Fruit fly (Drosophila melanogaster) whole organism, embryonic: ENCODE measurements around the gene CG10970.

Source experiments
- Abd-B ChIP-seq: fragments of 200-800 bp; sonication (Bioruptor generic); optimal IDR thresholded peaks from 2 replicates; lab custom pipeline; 2018; ENCODE audit warnings: missing biosample characterization, mild to moderate bottlenecking, missing genetic modification characterization, moderate library complexity
- Bdp1 ChIP-seq: fragments of 200-800 bp; sonication (Bioruptor generic); optimal IDR thresholded peaks from 3 replicates; lab custom pipeline; 2016; ENCODE audit warnings: missing biosample characterization, missing genetic modification characterization
- CG10321 ChIP-seq: fragments of 200-800 bp; sonication (Bioruptor generic); IDR thresholded peaks from 2 replicates; pipeline ENCODE4 v1.3.6; 2022; ENCODE audit warnings: missing biosample characterization, missing genetic modification characterization
- CG10979 ChIP-seq: fragments of 200-800 bp; sonication (Bioruptor generic); optimal IDR thresholded peaks from 2 replicates; lab custom pipeline; 2018; ENCODE audit warnings: missing biosample characterization, mild to moderate bottlenecking, missing genetic modification characterization, moderate library complexity
- CG11456 ChIP-seq: fragments of 200-800 bp; sonication (Bioruptor generic); IDR thresholded peaks from 3 replicates; pipeline ENCODE4 v1.3.6; 2022; ENCODE audit warnings: missing biosample characterization, missing genetic modification characterization
- CG11696 ChIP-seq: fragments of 200-800 bp; sonication (Bioruptor generic); IDR thresholded peaks from 2 replicates; pipeline ENCODE4 v1.3.6; 2022; ENCODE audit warnings: missing biosample characterization, missing genetic modification characterization
- CG12391 ChIP-seq: fragments of 200-800 bp; sonication (Bioruptor generic); optimal IDR thresholded peaks from 3 replicates; lab custom pipeline; 2018; ENCODE audit warnings: missing biosample characterization, mild to moderate bottlenecking, missing genetic modification characterization, moderate library complexity
- CG14667 ChIP-seq: fragments of 200-800 bp; sonication (Bioruptor generic); IDR thresholded peaks from 2 replicates; pipeline ENCODE4 v1.3.6; 2022; ENCODE audit warnings: missing biosample characterization, missing genetic modification characterization
- CG17385 ChIP-seq: fragments of 200-800 bp; sonication (Bioruptor generic); optimal IDR thresholded peaks from 3 replicates; lab custom pipeline; 2018; ENCODE audit warnings: missing biosample characterization, mild to moderate bottlenecking, missing genetic modification characterization
- CG2129 ChIP-seq: fragments of 200-800 bp; sonication (Bioruptor generic); IDR thresholded peaks from 2 replicates; pipeline ENCODE4 v1.3.6; 2022; ENCODE audit warnings: missing biosample characterization, missing genetic modification characterization; ENCODE audit not compliant: partially characterized antibody
- CG2678 ChIP-seq: fragments of 200-800 bp; sonication (Bioruptor generic); optimal IDR thresholded peaks from 3 replicates; lab custom pipeline; 2019; ENCODE audit warnings: missing biosample characterization, mild to moderate bottlenecking, missing genetic modification characterization, moderate library complexity
- CG33557 ChIP-seq: fragments of 200-800 bp; sonication (Bioruptor generic); optimal IDR thresholded peaks from 2 replicates; lab custom pipeline; 2019; ENCODE audit warnings: missing biosample characterization, mild to moderate bottlenecking, missing genetic modification characterization, moderate library complexity
- CG4707 ChIP-seq: fragments of 200-800 bp; sonication (Bioruptor generic); optimal IDR thresholded peaks from 2 replicates; lab custom pipeline; 2018; ENCODE audit warnings: missing biosample characterization, mild to moderate bottlenecking, missing genetic modification characterization, moderate library complexity
- CG6791 ChIP-seq: fragments of 200-800 bp; sonication (Bioruptor generic); IDR thresholded peaks from 3 replicates; pipeline ENCODE4 v1.3.6; 2022; ENCODE audit warnings: missing biosample characterization, missing genetic modification characterization; ENCODE audit not compliant: partially characterized antibody
- CG7839 ChIP-seq: fragments of 200-800 bp; sonication (Bioruptor generic); optimal IDR thresholded peaks from 3 replicates; lab custom pipeline; 2018; ENCODE audit warnings: missing biosample characterization, mild to moderate bottlenecking, missing genetic modification characterization, moderate library complexity
- CG8089 ChIP-seq: fragments of 200-800 bp; sonication (Bioruptor generic); optimal IDR thresholded peaks from 3 replicates; lab custom pipeline; 2016; ENCODE audit warnings: missing biosample characterization, missing genetic modification characterization
- Camta ChIP-seq: fragments of 200-800 bp; sonication (Bioruptor generic); optimal IDR thresholded peaks from 2 replicates; lab custom pipeline; 2016; ENCODE audit warnings: missing biosample characterization, missing genetic modification characterization
- CrebB ChIP-seq: fragments of 200-800 bp; sonication (Bioruptor generic); optimal IDR thresholded peaks from 3 replicates; lab custom pipeline; 2018; ENCODE audit warnings: missing biosample characterization, mild to moderate bottlenecking, missing genetic modification characterization
- D ChIP-seq, 2 experiments: fragments of 200-800 bp in 1 of 2; fragments of >200 bp in 1 of 2; sonication (Bioruptor generic) in 1 of 2; optimal IDR thresholded peaks; 2 replicates in 1 of 2; 3 replicates in 1 of 2; lab custom pipeline; 2017; ENCODE audit warnings: mild to moderate bottlenecking in 1 of 2, missing biosample characterization in 1 of 2, missing genetic modification characterization in 1 of 2, missing genetic modification reagents in 1 of 2
- Eip74EF ChIP-seq, 2 experiments: fragments of 200-800 bp in 1 of 2; fragments of >200 bp in 1 of 2; sonication (Bioruptor generic) in 1 of 2; optimal IDR thresholded peaks; 2 replicates each; lab custom pipeline; 2017 to 2019; ENCODE audit warnings: missing biosample characterization in 2 of 2, missing genetic modification characterization in 2 of 2, mild to moderate bottlenecking in 1 of 2, moderate library complexity in 1 of 2
- Ets97D ChIP-seq: fragments of 200-800 bp; sonication (Bioruptor generic); optimal IDR thresholded peaks from 3 replicates; lab custom pipeline; 2016; ENCODE audit warnings: missing biosample characterization, missing genetic modification characterization
- HLH54F ChIP-seq: fragments of 200-800 bp; sonication (Bioruptor generic); optimal IDR thresholded peaks from 3 replicates; lab custom pipeline; 2016; ENCODE audit warnings: missing biosample characterization, missing genetic modification characterization
- MESR4 ChIP-seq: fragments of 200-800 bp; sonication (Bioruptor generic); optimal IDR thresholded peaks from 2 replicates; lab custom pipeline; 2018; ENCODE audit warnings: missing biosample characterization, mild to moderate bottlenecking, missing genetic modification characterization, moderate library complexity
- Med ChIP-seq: fragments of 200-800 bp; sonication (Bioruptor generic); peaks from one replicate; lab custom pipeline; 2016; ENCODE audit warnings: missing biosample characterization, missing genetic modification characterization, mild to moderate bottlenecking, inconsistent platforms, moderate library complexity
- Poxn ChIP-seq: fragments of 200-800 bp; sonication (Bioruptor generic); IDR thresholded peaks from 2 replicates; pipeline ENCODE4 v1.3.6; 2022; ENCODE audit warnings: missing biosample characterization, missing genetic modification characterization
- Spps ChIP-seq: fragments of 200-800 bp; sonication (Bioruptor generic); optimal IDR thresholded peaks from 2 replicates; lab custom pipeline; 2018; ENCODE audit warnings: missing biosample characterization, mild to moderate bottlenecking, missing genetic modification characterization
- Tbp ChIP-seq: fragments of >200 bp; optimal IDR thresholded peaks from 2 replicates; lab custom pipeline; 2018; ENCODE audit warnings: missing biosample characterization, missing genetic modification characterization
- bbx ChIP-seq: fragments of 200-800 bp; sonication (Bioruptor generic); IDR thresholded peaks from 2 replicates; pipeline ENCODE4 v1.3.6; 2022; ENCODE audit warnings: missing biosample characterization, missing genetic modification characterization; ENCODE audit not compliant: partially characterized antibody
- caup ChIP-seq: fragments of 200-800 bp; sonication (Bioruptor generic); optimal IDR thresholded peaks from 3 replicates; lab custom pipeline; 2017; ENCODE audit warnings: missing biosample characterization, mild to moderate bottlenecking, missing genetic modification characterization, moderate library complexity; ENCODE audit not compliant: severe bottlenecking
- crp ChIP-seq, 2 experiments: fragments of 200-800 bp; sonication (Bioruptor generic); optimal IDR thresholded peaks; 2 replicates in 1 of 2; 3 replicates in 1 of 2; lab custom pipeline; 2017; ENCODE audit warnings: missing biosample characterization in 2 of 2, missing genetic modification characterization in 2 of 2, mild to moderate bottlenecking in 1 of 2, moderate library complexity in 1 of 2
- cwo ChIP-seq: fragments of 200-800 bp; sonication (Bioruptor generic); optimal IDR thresholded peaks from 3 replicates; lab custom pipeline; 2017; ENCODE audit warnings: missing biosample characterization, missing genetic modification characterization, mild to moderate bottlenecking, moderate library complexity, missing genetic modification reagents
- ewg ChIP-seq: fragments of 200-800 bp; sonication (Bioruptor generic); optimal IDR thresholded peaks from 3 replicates; lab custom pipeline; 2017; ENCODE audit warnings: mild to moderate bottlenecking, missing biosample characterization, missing genetic modification reagents, missing genetic modification characterization
- eyg ChIP-seq: fragments of 200-800 bp; sonication (Bioruptor generic); optimal IDR thresholded peaks from 3 replicates; lab custom pipeline; 2016; ENCODE audit warnings: missing biosample characterization, missing genetic modification characterization
- fd102C ChIP-seq: fragments of 200-800 bp; sonication (Bioruptor generic); optimal IDR thresholded peaks from 2 replicates; lab custom pipeline; 2018; ENCODE audit warnings: missing biosample characterization, mild to moderate bottlenecking, missing genetic modification characterization, moderate library complexity
- ftz-f1 ChIP-seq: fragments of 200-800 bp; sonication (Bioruptor generic); optimal IDR thresholded peaks from 2 replicates; lab custom pipeline; 2016; ENCODE audit warnings: missing biosample characterization, missing genetic modification characterization
- gfzf ChIP-seq: fragments of 200-800 bp; sonication (Bioruptor generic); optimal IDR thresholded peaks from 2 replicates; lab custom pipeline; 2016; ENCODE audit warnings: missing biosample characterization, mild to moderate bottlenecking, missing genetic modification characterization, moderate library complexity
- klu ChIP-seq: fragments of 200-800 bp; sonication (Bioruptor generic); IDR thresholded peaks from 2 replicates; pipeline ENCODE4 v1.3.6; 2022; ENCODE audit warnings: missing biosample characterization, missing genetic modification characterization
- oc ChIP-seq: fragments of 200-800 bp; sonication (Bioruptor generic); optimal IDR thresholded peaks from 2 replicates; lab custom pipeline; 2018; ENCODE audit warnings: missing biosample characterization, mild to moderate bottlenecking, missing genetic modification characterization, moderate library complexity
- pho ChIP-seq: fragments of 200-800 bp; sonication (Bioruptor generic); optimal IDR thresholded peaks from 2 replicates; lab custom pipeline; 2016; ENCODE audit warnings: missing biosample characterization, missing genetic modification characterization
- run ChIP-seq: fragments of 200-800 bp; sonication (Bioruptor generic); optimal IDR thresholded peaks from 3 replicates; lab custom pipeline; 2018; ENCODE audit warnings: missing biosample characterization, mild to moderate bottlenecking, missing genetic modification characterization
- sd ChIP-seq: fragments of 200-800 bp; sonication (Bioruptor generic); optimal IDR thresholded peaks from 3 replicates; lab custom pipeline; 2018; ENCODE audit warnings: missing biosample characterization, mild to moderate bottlenecking, missing genetic modification characterization, moderate library complexity
- sr ChIP-seq: fragments of 200-800 bp; sonication (Bioruptor generic); IDR thresholded peaks from 3 replicates; pipeline ENCODE4 v1.3.6; 2022; ENCODE audit warnings: missing biosample characterization, missing genetic modification characterization
- stwl ChIP-seq: fragments of 200-800 bp; sonication (Bioruptor generic); optimal IDR thresholded peaks from 3 replicates; lab custom pipeline; 2018; ENCODE audit warnings: missing biosample characterization, mild to moderate bottlenecking, missing genetic modification characterization, moderate library complexity
- tll ChIP-seq, 2 experiments: fragments of 200-800 bp in 1 of 2; fragments of >200 bp in 1 of 2; sonication (Bioruptor generic) in 1 of 2; optimal IDR thresholded peaks; 2 replicates each; lab custom pipeline; 2017 to 2019; ENCODE audit warnings: missing biosample characterization in 2 of 2, missing genetic modification characterization in 2 of 2, mild to moderate bottlenecking in 1 of 2, moderate library complexity in 1 of 2
- toy ChIP-seq: fragments of 200-800 bp; sonication (Bioruptor generic); IDR thresholded peaks from 2 replicates; pipeline ENCODE4 v1.3.6; 2022; ENCODE audit warnings: missing biosample characterization, missing genetic modification characterization
- tup ChIP-seq: fragments of 200-800 bp; sonication (Bioruptor generic); optimal IDR thresholded peaks from 2 replicates; lab custom pipeline; 2016; ENCODE audit warnings: missing biosample characterization, mild to moderate bottlenecking, missing genetic modification characterization, moderate library complexity
- vfl ChIP-seq: fragments of 200-800 bp; sonication (Bioruptor generic); optimal IDR thresholded peaks from 2 replicates; lab custom pipeline; 2016; ENCODE audit warnings: missing biosample characterization, missing genetic modification characterization
- z ChIP-seq: fragments of 200-800 bp; sonication (Bioruptor generic); IDR thresholded peaks from 3 replicates; pipeline ENCODE4 v1.3.6; 2022; ENCODE audit warnings: missing biosample characterization, missing genetic modification characterization

CG10970 gene

DNA sequence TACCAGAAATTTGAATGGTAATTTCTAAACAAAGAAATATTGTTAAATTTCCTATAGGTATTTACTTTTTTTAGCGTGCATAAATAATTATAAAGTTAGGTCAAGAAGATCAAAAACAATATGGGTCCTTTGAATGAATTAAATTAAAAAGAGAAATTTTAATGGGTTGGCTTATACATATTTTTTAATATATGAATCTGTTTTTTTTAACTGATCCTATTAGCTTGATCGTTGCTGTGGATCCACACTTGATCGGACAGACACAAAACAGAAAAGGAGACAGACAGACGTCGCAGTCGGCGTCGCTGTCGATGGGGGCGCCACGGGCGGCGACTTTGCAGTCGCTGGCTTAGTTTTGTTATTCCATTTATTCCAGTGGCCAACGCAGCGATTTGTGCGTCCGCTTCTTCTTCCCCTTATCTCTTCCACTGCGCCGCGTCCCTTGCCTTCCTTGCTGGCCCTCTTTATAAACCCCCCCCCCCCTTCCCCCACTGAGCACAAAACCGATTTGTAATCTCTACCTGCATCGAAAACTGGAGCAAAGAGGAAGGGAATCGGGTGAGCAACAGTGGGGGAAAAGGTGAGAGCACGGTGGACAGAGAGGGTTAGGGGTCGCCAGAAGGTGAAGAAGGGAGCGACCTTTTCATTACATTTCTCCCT is 23.4 kb downstream of the CG10970 start (continued):
- TF ChIP-seq ftz-f1 (GFP tag; lab: Kevin White, UChicago) (no peak), CG11696 (GFP tag; lab: Robert Waterston, UW) (peak; percentile 94), crp (GFP tag; optimal IDR thresholded peaks at IDR 0.05; lab: Kevin White, UChicago) (peak in 1 of 2 experiments; percentile 4), Spps (tag; lab: Kevin White, UChicago) (peak; percentile 65), ewg (GFP tag; lab: Kevin White, UChicago) (peak; percentile 53), Med (peak; percentile 81), Eip74EF (GFP tag; optimal IDR thresholded peaks at IDR 0.05; lab: Kevin White, UChicago) (peak in 1 of 2 experiments; percentile 66), run (tag; lab: Kevin White, UChicago) (peak; percentile 49), CrebB (tag; lab: Kevin White, UChicago) (no peak), CG6791 (GFP tag; lab: Robert Waterston, UW) (no peak), HLH54F (no peak), caup (no peak), stwl (tag; lab: Kevin White, UChicago) (no peak), CG10321 (no peak), D (optimal IDR thresholded peaks at IDR 0.05; lab: Kevin White, UChicago) (no peak), D (GFP tag; optimal IDR thresholded peaks at IDR 0.05; lab: Kevin White, UChicago) (peak; percentile 73), z (no peak), CG12391 (tag; lab: Kevin White, UChicago) (peak; percentile 82), CG33557 (GFP tag; lab: Kevin White, UChicago) (peak; percentile 88), sr (GFP tag; lab: Robert Waterston, UW) (no peak), Poxn (GFP tag; lab: Robert Waterston, UW) (no peak), Bdp1 (GFP tag; lab: Kevin White, UChicago) (no peak), CG14667 (GFP tag; lab: Robert Waterston, UW) (peak; percentile 30; the same call in 1 of the 2 replicates), CG17385 (GFP tag; lab: Kevin White, UChicago) (peak; percentile 80), sd (tag; lab: Kevin White, UChicago) (no peak), Camta (GFP tag; lab: Kevin White, UChicago) (peak; percentile 19), vfl (GFP tag; lab: Kevin White, UChicago) (no peak), pho (GFP tag; lab: Kevin White, UChicago) (no peak), toy (GFP tag; lab: Robert Waterston, UW) (no peak), oc (tag; lab: Kevin White, UChicago) (peak; percentile 56), MESR4 (GFP tag; lab: Kevin White, UChicago) (no peak), Abd-B (peak; percentile 31), cwo (GFP tag; lab: Kevin White, UChicago) (no peak), CG7839 (tag; lab: Kevin White, UChicago) (peak; percentile 82), bbx (GFP tag; lab: Robert Waterston, UW) (no peak), Tbp (GFP tag; lab: Kevin White, UChicago) (no peak), tll (GFP tag; optimal IDR thresholded peaks at IDR 0.05; lab: Kevin White, UChicago) (no peak), CG8089 (GFP tag; lab: Kevin White, UChicago) (no peak), CG2129 (GFP tag; lab: Robert Waterston, UW) (no peak), CG2678 (tag; lab: Kevin White, UChicago) (peak; percentile 79), CG4707 (peak; percentile 13), fd102C (GFP tag; lab: Kevin White, UChicago) (no peak), gfzf (GFP tag; lab: Kevin White, UChicago) (no peak), eyg (GFP tag; lab: Kevin White, UChicago) (no peak), tup (GFP tag; lab: Kevin White, UChicago) (no peak), CG11456 (GFP tag; lab: Robert Waterston, UW) (no peak), klu (no peak), CG10979 (tag; lab: Kevin White, UChicago) (peak; percentile 88), Ets97D (GFP tag; lab: Kevin White, UChicago) (no peak)
